Worm (Caenorhabditis elegans): ENCODE measurements around the gene nas-15.

DNA sequence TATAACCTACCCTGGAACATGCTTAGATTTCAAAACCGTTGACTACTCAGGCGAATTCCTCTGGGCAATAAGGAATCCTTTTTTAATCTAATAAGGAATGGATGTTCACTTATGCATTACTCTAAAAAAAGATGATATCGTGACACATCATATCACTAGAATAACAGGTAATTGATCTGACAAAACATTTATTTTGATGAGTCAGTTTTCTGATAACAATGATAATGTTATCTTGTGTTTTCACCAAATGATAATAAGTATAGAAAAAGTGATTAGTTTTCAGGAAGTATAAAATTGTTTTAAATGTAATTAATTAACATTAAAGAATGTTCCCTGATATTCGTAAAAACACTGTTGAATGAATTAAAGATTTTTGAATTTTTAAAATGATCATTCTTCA, 48.5 kb upstream of the nas-15 start:
- no peak for TF ChIP-seq ama-1 (optimal IDR thresholded peaks at IDR 0.05)
- TF ChIP-seq flt-1 (GFP tag; IDR thresholded peaks at IDR 0.05) = no peak
- TF ChIP-seq scrt-1 (GFP tag; IDR thresholded peaks at IDR 0.05) = no peak
